Fruit fly (Drosophila melanogaster): ENCODE data around the gene CG7453.

The CG7453 gene

dm6 chrX:19144785-19145422, 35.1 kb upstream of the CG7453 start (continued):
- TF ChIP-seq Blimp-1 (GFP tag; optimal IDR thresholded peaks at IDR 0.05) (peak; percentile 21), luna (GFP tag; optimal IDR thresholded peaks at IDR 0.05) (no peak), CG6683 (GFP tag; optimal IDR thresholded peaks at IDR 0.05) (no peak), CG11456 (GFP tag; IDR thresholded peaks at IDR 0.05) (no peak), dysf (GFP tag; IDR thresholded peaks at IDR 0.05) (peak; percentile 51; the same call in 1 of the 3 replicates), amos (GFP tag; IDR thresholded peaks at IDR 0.05; ENCODE audit: partially characterized antibody) (no peak), ac (GFP tag; optimal IDR thresholded peaks at IDR 0.05) (no peak), CG10979 (tag; optimal IDR thresholded peaks at IDR 0.05) (peak; percentile 13), CG14710 (tag; optimal IDR thresholded peaks at IDR 0.05) (peak; percentile 7), dmrt99B (tag; optimal IDR thresholded peaks at IDR 0.05) (peak; percentile 47), BtbVII (GFP tag; optimal IDR thresholded peaks at IDR 0.05) (no peak), Ets65A (GFP tag) (peak; percentile 81), Abd-B (GFP tag; optimal IDR thresholded peaks at IDR 0.05) (peak; percentile 13), rib (GFP tag; IDR thresholded peaks at IDR 0.05) (no peak), CG12219 (GFP tag; optimal IDR thresholded peaks at IDR 0.05) (no peak), CG13424 (tag; optimal IDR thresholded peaks at IDR 0.05) (peak; percentile 36), hkb (optimal IDR thresholded peaks at IDR 0.05) (no peak), hkb (GFP tag; IDR thresholded peaks at IDR 0.05) (no peak), Oli (tag; optimal IDR thresholded peaks at IDR 0.05) (peak; percentile 24), CG17359 (tag; optimal IDR thresholded peaks at IDR 0.05) (peak; percentile 3), sna (GFP tag; IDR thresholded peaks at IDR 0.05; ENCODE audit: partially characterized antibody) (no peak), Tbp (GFP tag; optimal IDR thresholded peaks at IDR 0.05) (no peak), CG18619 (GFP tag; optimal IDR thresholded peaks at IDR 0.05) (no peak), salm (tag; optimal IDR thresholded peaks at IDR 0.05) (no peak), lola (GFP tag; optimal IDR thresholded peaks at IDR 0.05) (no peak), CG9817 (tag; optimal IDR thresholded peaks at IDR 0.05) (no peak), pho (GFP tag; optimal IDR thresholded peaks at IDR 0.05) (no peak), CG10267 (tag; optimal IDR thresholded peaks at IDR 0.05) (no peak), CG11504 (tag; optimal IDR thresholded peaks at IDR 0.05) (peak; percentile 57), trem (tag; optimal IDR thresholded peaks at IDR 0.05) (no peak), phol (tag; optimal IDR thresholded peaks at IDR 0.05) (peak; percentile 28), bsh (GFP tag; optimal IDR thresholded peaks at IDR 0.05) (peak; percentile 6 to 52), ATbp (GFP tag; optimal IDR thresholded peaks at IDR 0.05) (peak; percentile 22), z (GFP tag; IDR thresholded peaks at IDR 0.05) (no peak), nmo (GFP tag; optimal IDR thresholded peaks at IDR 0.05) (peak; percentile 32), CG30403 (GFP tag; optimal IDR thresholded peaks at IDR 0.05) (peak; percentile 11), Med (GFP tag) (peak; percentile 76), Spps (tag; optimal IDR thresholded peaks at IDR 0.05) (no peak), CG18262 (tag; optimal IDR thresholded peaks at IDR 0.05) (peak; percentile 29), Pdp1 (GFP tag; optimal IDR thresholded peaks at IDR 0.05) (no peak), eve (GFP tag; optimal IDR thresholded peaks at IDR 0.05) (no peak), sisA (GFP tag; IDR thresholded peaks at IDR 0.05) (0 out of 2 replicates have a peak, but pooled peaks have one; percentile 6), D19B (GFP tag; optimal IDR thresholded peaks at IDR 0.05) (no peak), CG17361 (GFP tag; IDR thresholded peaks at IDR 0.05) (peak; percentile 45; the same call in 2 of the 3 replicates), gcm (GFP tag; optimal IDR thresholded peaks at IDR 0.05) (no peak), Stat92E (GFP tag; optimal IDR thresholded peaks at IDR 0.05) (peak in 1 of 3 experiments; percentile 37), bowl (GFP tag; IDR thresholded peaks at IDR 0.05) (no peak), Drgx (GFP tag; IDR thresholded peaks at IDR 0.05) (peak; percentile 52; the same call in 1 of the 2 replicates)
